Worm (Caenorhabditis elegans): Measurements from ENCODE around the gene F59B10.3.

DNA sequence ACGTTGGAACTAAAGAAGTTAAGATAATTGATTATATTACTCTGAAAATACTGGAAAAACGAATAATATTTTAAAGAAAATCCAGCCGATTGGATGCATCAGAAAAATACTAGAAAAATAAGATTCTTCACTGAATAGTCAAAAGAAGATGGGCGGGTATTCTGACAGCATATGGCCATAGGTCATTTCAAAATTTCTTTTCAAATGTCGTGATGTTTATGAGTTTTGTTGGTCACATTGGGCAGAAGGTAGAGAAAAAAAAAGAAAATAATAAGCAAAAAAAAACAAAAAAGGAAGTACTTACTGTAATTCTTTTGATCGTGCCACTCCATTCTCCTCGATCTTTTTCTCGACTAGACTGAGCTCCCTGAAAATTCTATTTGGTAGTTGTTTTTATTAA, 13.2 kb downstream of the F59B10.3 start, which contains the start of gene F59B10.5:
- TF ChIP-seq skn-1 (tag; optimal IDR thresholded peaks at IDR 0.05) (no peak), unc-62 (GFP tag; optimal IDR thresholded peaks at IDR 0.05) (no peak), ama-1 (optimal IDR thresholded peaks at IDR 0.05) (no peak), nhr-12 (tag; optimal IDR thresholded peaks at IDR 0.05) (no peak), nhr-237 (tag; optimal IDR thresholded peaks at IDR 0.05) (no peak), mdl-1 (tag; optimal IDR thresholded peaks at IDR 0.05) (no peak), snpc-4 (tag; optimal IDR thresholded peaks at IDR 0.05) (no peak), ztf-11 (tag; optimal IDR thresholded peaks at IDR 0.05) (no peak), elt-1 (tag; optimal IDR thresholded peaks at IDR 0.05) (no peak), dmd-4 (tag; optimal IDR thresholded peaks at IDR 0.05) (no peak), zag-1 (tag; optimal IDR thresholded peaks at IDR 0.05) (no peak)

Data from whole organism, L2 larva.